Fruit fly (Drosophila melanogaster) whole organism, embryonic: ENCODE measurements around the gene Pka-C3.

ENCODE experiments used
- CG11247 ChIP-seq: fragments of 200-800 bp; sonication (Bioruptor generic); IDR thresholded peaks from 2 replicates; pipeline ENCODE4 v1.3.6; 2022; ENCODE audit warnings: missing biosample characterization, missing genetic modification characterization
- CG12071 ChIP-seq: fragments of 200-800 bp; sonication (Bioruptor generic); optimal IDR thresholded peaks from 3 replicates; lab custom pipeline; 2018; ENCODE audit warnings: missing biosample characterization, mild to moderate bottlenecking, missing genetic modification characterization
- CG12236 ChIP-seq: fragments of 200-800 bp; sonication (Bioruptor generic); optimal IDR thresholded peaks from 2 replicates; lab custom pipeline; 2016; ENCODE audit warnings: missing biosample characterization, missing genetic modification characterization
- CG16779 ChIP-seq: fragments of 200-800 bp; sonication (Bioruptor generic); IDR thresholded peaks from 2 replicates; pipeline ENCODE4 v1.3.6; 2022; ENCODE audit warnings: missing biosample characterization, missing genetic modification characterization
- CG17186 ChIP-seq: fragments of 200-800 bp; sonication (Bioruptor generic); optimal IDR thresholded peaks from 3 replicates; lab custom pipeline; 2017; ENCODE audit warnings: missing biosample characterization, missing genetic modification reagents, missing genetic modification characterization
- CG17568 ChIP-seq: fragments of 200-800 bp; sonication (Bioruptor generic); optimal IDR thresholded peaks from 2 replicates; lab custom pipeline; 2018; ENCODE audit warnings: missing biosample characterization, mild to moderate bottlenecking, missing genetic modification characterization, moderate library complexity
- CG2129 ChIP-seq: fragments of 200-800 bp; sonication (Bioruptor generic); IDR thresholded peaks from 2 replicates; pipeline ENCODE4 v1.3.6; 2022; ENCODE audit warnings: missing biosample characterization, missing genetic modification characterization; ENCODE audit not compliant: partially characterized antibody
- CG34376 ChIP-seq: fragments of 200-800 bp; sonication (Bioruptor generic); optimal IDR thresholded peaks from 2 replicates; lab custom pipeline; 2018; ENCODE audit warnings: missing biosample characterization, mild to moderate bottlenecking, missing genetic modification characterization
- CG4820 ChIP-seq: fragments of 200-800 bp; sonication (Bioruptor generic); optimal IDR thresholded peaks from 3 replicates; lab custom pipeline; 2016; ENCODE audit warnings: missing biosample characterization, missing genetic modification characterization
- CG5245 ChIP-seq: fragments of 200-800 bp; sonication (Bioruptor generic); optimal IDR thresholded peaks from 3 replicates; lab custom pipeline; 2016; ENCODE audit warnings: missing biosample characterization, missing genetic modification characterization
- CG6683 ChIP-seq: fragments of 200-800 bp; sonication (Bioruptor generic); optimal IDR thresholded peaks from 2 replicates; lab custom pipeline; 2017; ENCODE audit warnings: missing biosample characterization, mild to moderate bottlenecking, missing genetic modification characterization, missing genetic modification reagents
- CG6765 ChIP-seq: fragments of 200-800 bp; sonication (Bioruptor generic); optimal IDR thresholded peaks from 3 replicates; lab custom pipeline; 2017; ENCODE audit warnings: missing biosample characterization, mild to moderate bottlenecking, missing genetic modification characterization
- CG6813 ChIP-seq: fragments of 200-800 bp; sonication (Bioruptor generic); optimal IDR thresholded peaks from 2 replicates; lab custom pipeline; 2017; ENCODE audit warnings: missing biosample characterization, missing genetic modification characterization, mild to moderate bottlenecking, moderate library complexity, missing genetic modification reagents
- CG7271 ChIP-seq: fragments of 200-800 bp; sonication (Bioruptor generic); optimal IDR thresholded peaks from 2 replicates; lab custom pipeline; 2018; ENCODE audit warnings: missing biosample characterization, mild to moderate bottlenecking, missing genetic modification characterization, moderate library complexity
- CG7372 ChIP-seq: fragments of 200-800 bp; sonication (Bioruptor generic); IDR thresholded peaks from 2 replicates; pipeline ENCODE4 v1.3.6; 2022; ENCODE audit warnings: missing biosample characterization, missing genetic modification characterization
- CG8281 ChIP-seq: fragments of 200-800 bp; sonication (Bioruptor generic); optimal IDR thresholded peaks from 2 replicates; lab custom pipeline; 2018; ENCODE audit warnings: missing biosample characterization, mild to moderate bottlenecking, missing genetic modification characterization, moderate library complexity
- CG8478 ChIP-seq: fragments of >200 bp; optimal IDR thresholded peaks from 2 replicates; lab custom pipeline; 2018
- CoRest ChIP-seq: fragments of 200-800 bp; sonication (Bioruptor generic); optimal IDR thresholded peaks from 3 replicates; lab custom pipeline; 2018; ENCODE audit warnings: missing biosample characterization, mild to moderate bottlenecking, missing genetic modification characterization, moderate library complexity
- Dfd ChIP-seq, 2 experiments: fragments of >200 bp; optimal IDR thresholded peaks; 2 replicates each; lab custom pipeline; 2017; ENCODE audit warnings: missing biosample characterization in 2 of 2, missing genetic modification characterization in 2 of 2
- E2f1 ChIP-seq: fragments of 200-800 bp; sonication (Bioruptor generic); IDR thresholded peaks from 2 replicates; pipeline ENCODE4 v1.3.6; 2022; ENCODE audit warnings: missing biosample characterization, missing genetic modification characterization
- Elba2 ChIP-seq: fragments of 200-800 bp; sonication (Bioruptor generic); optimal IDR thresholded peaks from 3 replicates; lab custom pipeline; 2016; ENCODE audit warnings: missing biosample characterization, missing genetic modification characterization
- GATAe ChIP-seq: fragments of 200-800 bp; sonication (Bioruptor generic); conservative IDR thresholded peaks from 2 replicates; pipeline ENCODE4 v1.3.6; 2022; ENCODE audit warnings: missing biosample characterization, missing genetic modification characterization
- Hr39 ChIP-seq: fragments of >200 bp; optimal IDR thresholded peaks from 2 replicates; lab custom pipeline; 2017
- Med ChIP-seq: fragments of 200-800 bp; sonication (Bioruptor generic); peaks from one replicate; lab custom pipeline; 2016; ENCODE audit warnings: missing biosample characterization, missing genetic modification characterization, mild to moderate bottlenecking, inconsistent platforms, moderate library complexity
- PHDP ChIP-seq: fragments of 200-800 bp; sonication (Bioruptor generic); optimal IDR thresholded peaks from 3 replicates; lab custom pipeline; 2018; ENCODE audit warnings: missing biosample characterization, mild to moderate bottlenecking, missing genetic modification characterization, moderate library complexity
- Pdp1 ChIP-seq, 2 experiments: fragments of 200-800 bp; sonication (Bioruptor generic); optimal IDR thresholded peaks; 3 replicates each; lab custom pipeline; 2016; ENCODE audit warnings: missing biosample characterization in 2 of 2, missing genetic modification characterization in 2 of 2, mild to moderate bottlenecking in 1 of 2, moderate library complexity in 1 of 2
- Sox100B ChIP-seq: fragments of 200-800 bp; sonication (Bioruptor generic); optimal IDR thresholded peaks from 3 replicates; lab custom pipeline; 2018; ENCODE audit warnings: missing biosample characterization, mild to moderate bottlenecking, missing genetic modification characterization
- Tbp ChIP-seq: fragments of >200 bp; optimal IDR thresholded peaks from 2 replicates; lab custom pipeline; 2018; ENCODE audit warnings: missing biosample characterization, missing genetic modification characterization
- Xrp1 ChIP-seq: fragments of 200-800 bp; sonication (Bioruptor generic); IDR thresholded peaks from 2 replicates; pipeline ENCODE4 v1.3.6; 2022; ENCODE audit warnings: missing biosample characterization, missing genetic modification characterization
- ash1 ChIP-seq: fragments of 200-800 bp; sonication (Bioruptor generic); optimal IDR thresholded peaks from 2 replicates; lab custom pipeline; 2018; ENCODE audit warnings: missing biosample characterization, mild to moderate bottlenecking, missing genetic modification characterization
- bab2 ChIP-seq: fragments of 200-800 bp; sonication (Bioruptor generic); optimal IDR thresholded peaks from 2 replicates; lab custom pipeline; 2016; ENCODE audit warnings: missing biosample characterization, missing genetic modification characterization
- bigmax ChIP-seq: fragments of 200-800 bp; sonication (Bioruptor generic); optimal IDR thresholded peaks from 2 replicates; lab custom pipeline; 2018; ENCODE audit warnings: missing biosample characterization, mild to moderate bottlenecking, missing genetic modification characterization
- bowl ChIP-seq: fragments of 200-800 bp; sonication (Bioruptor generic); IDR thresholded peaks from 2 replicates; pipeline ENCODE4 v1.3.6; 2022; ENCODE audit warnings: missing biosample characterization, missing genetic modification characterization
- crol ChIP-seq: fragments of 200-800 bp; sonication (Bioruptor generic); IDR thresholded peaks from 2 replicates; pipeline ENCODE4 v1.3.6; 2022; ENCODE audit warnings: missing biosample characterization, missing genetic modification characterization
- dmrt11E ChIP-seq: fragments of 200-800 bp; sonication (Bioruptor generic); optimal IDR thresholded peaks from 3 replicates; lab custom pipeline; 2018; ENCODE audit warnings: missing biosample characterization, mild to moderate bottlenecking, missing genetic modification characterization, moderate library complexity
- dysf ChIP-seq: fragments of 200-800 bp; sonication (Bioruptor generic); IDR thresholded peaks from 3 replicates; pipeline ENCODE4 v1.3.6; 2022; ENCODE audit warnings: missing biosample characterization, missing genetic modification characterization
- esg ChIP-seq: fragments of 200-800 bp; sonication (Bioruptor generic); conservative IDR thresholded peaks from 2 replicates; pipeline ENCODE4 v1.3.6; 2022; ENCODE audit warnings: missing biosample characterization, missing genetic modification characterization
- exex ChIP-seq: fragments of 200-800 bp; sonication (Bioruptor generic); optimal IDR thresholded peaks from 4 replicates; lab custom pipeline; 2018; ENCODE audit warnings: missing biosample characterization, mild to moderate bottlenecking, missing genetic modification characterization, moderate library complexity
- fd64A ChIP-seq: fragments of 200-800 bp; sonication (Bioruptor generic); optimal IDR thresholded peaks from 3 replicates; lab custom pipeline; 2018; ENCODE audit warnings: missing biosample characterization, mild to moderate bottlenecking, missing genetic modification characterization
- fu2 ChIP-seq: fragments of 200-800 bp; sonication (Bioruptor generic); optimal IDR thresholded peaks from 2 replicates; lab custom pipeline; 2016; ENCODE audit warnings: missing biosample characterization, missing genetic modification characterization
- hth ChIP-seq: fragments of >200 bp; optimal IDR thresholded peaks from 2 replicates; lab custom pipeline; 2017; ENCODE audit warnings: inconsistent platforms
- mam ChIP-seq: fragments of 200-800 bp; sonication (Bioruptor generic); optimal IDR thresholded peaks from 3 replicates; lab custom pipeline; 2016; ENCODE audit warnings: missing biosample characterization, missing genetic modification characterization
- peb ChIP-seq: fragments of 200-800 bp; sonication (Bioruptor generic); IDR thresholded peaks from 2 replicates; pipeline ENCODE4 v1.3.6; 2022; ENCODE audit warnings: missing biosample characterization, missing genetic modification characterization
- pros ChIP-seq: fragments of 200-800 bp; sonication (Bioruptor generic); optimal IDR thresholded peaks from 3 replicates; lab custom pipeline; 2019; ENCODE audit warnings: missing biosample characterization, mild to moderate bottlenecking, missing genetic modification characterization, moderate library complexity
- psq ChIP-seq: fragments of 200-800 bp; sonication (Bioruptor generic); optimal IDR thresholded peaks from 2 replicates; lab custom pipeline; 2017; ENCODE audit warnings: missing biosample characterization, missing genetic modification characterization
- schlank ChIP-seq: fragments of 200-800 bp; sonication (Bioruptor generic); optimal IDR thresholded peaks from 2 replicates; lab custom pipeline; 2018; ENCODE audit warnings: missing biosample characterization, mild to moderate bottlenecking, missing genetic modification characterization
- scrt ChIP-seq: fragments of 200-800 bp; sonication (Bioruptor generic); optimal IDR thresholded peaks from 2 replicates; lab custom pipeline; 2018; ENCODE audit warnings: missing biosample characterization, mild to moderate bottlenecking, missing genetic modification characterization, moderate library complexity
- shn ChIP-seq: fragments of 200-800 bp; sonication (Bioruptor generic); optimal IDR thresholded peaks from 3 replicates; lab custom pipeline; 2016; ENCODE audit warnings: missing biosample characterization, missing genetic modification characterization
- sim ChIP-seq: fragments of 200-800 bp; sonication (Bioruptor generic); IDR thresholded peaks from 2 replicates; pipeline ENCODE4 v1.3.6; 2022; ENCODE audit warnings: missing biosample characterization, missing genetic modification characterization
- vfl ChIP-seq: fragments of 200-800 bp; sonication (Bioruptor generic); optimal IDR thresholded peaks from 2 replicates; lab custom pipeline; 2016; ENCODE audit warnings: missing biosample characterization, missing genetic modification characterization
- wek ChIP-seq: fragments of 200-800 bp; sonication (Bioruptor generic); optimal IDR thresholded peaks from 3 replicates; lab custom pipeline; 2018; ENCODE audit warnings: missing biosample characterization, mild to moderate bottlenecking, missing genetic modification characterization, moderate library complexity

Pka-C3 gene

DNA sequence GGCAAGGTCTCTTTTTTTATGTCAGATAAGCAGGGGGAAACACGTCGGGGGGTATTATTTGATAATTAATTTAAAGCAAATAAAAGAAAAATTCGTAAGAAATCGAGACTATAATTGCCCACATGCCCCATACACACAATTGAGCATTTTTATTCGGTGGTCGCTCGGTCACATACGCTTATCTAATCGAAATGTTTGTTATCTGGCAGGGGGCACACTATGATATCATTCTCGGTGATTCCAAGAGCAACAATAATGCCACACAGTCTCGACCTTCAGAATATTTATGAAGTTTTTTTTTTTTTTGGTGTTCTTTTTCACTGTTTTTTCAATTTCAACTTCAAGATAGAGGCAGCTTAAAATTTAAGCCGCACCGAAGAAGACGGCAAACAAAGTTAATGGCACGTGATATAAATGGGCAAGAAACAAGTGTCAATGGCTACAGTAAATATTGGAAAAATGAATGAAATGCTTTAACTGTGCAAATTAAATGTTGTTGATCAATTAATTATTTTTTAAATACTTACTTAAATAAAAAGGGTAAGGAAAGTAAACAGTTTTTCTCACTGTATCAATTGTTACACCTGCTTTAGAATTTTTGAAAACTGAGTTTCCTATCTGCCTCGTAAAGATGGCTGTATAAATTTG, 44.9 kb upstream of the Pka-C3 start (continued):
- peak; percentile 30 for TF ChIP-seq dmrt11E (tag; lab: Kevin White, UChicago)
- no peak for TF ChIP-seq bigmax (GFP tag; lab: Kevin White, UChicago)
- no peak for TF ChIP-seq Hr39 (lab: Kevin White, UChicago)
- TF ChIP-seq fd64A (GFP tag; lab: Kevin White, UChicago): no peak
- TF ChIP-seq mam (GFP tag; lab: Kevin White, UChicago): peak; percentile 3
- no peak for TF ChIP-seq CG12236 (GFP tag; lab: Kevin White, UChicago)
- TF ChIP-seq Elba2 (GFP tag; lab: Kevin White, UChicago): no peak
- TF ChIP-seq vfl (GFP tag; lab: Kevin White, UChicago): no peak
- TF ChIP-seq exex (tag; lab: Kevin White, UChicago): peak; percentile 97
- TF ChIP-seq CG34376: peak; percentile 83
- TF ChIP-seq CG17186 (GFP tag; lab: Kevin White, UChicago): no peak
- TF ChIP-seq CG6683 (GFP tag; lab: Kevin White, UChicago): peak; percentile 16
- TF ChIP-seq sim: no peak
- TF ChIP-seq CG7372 (GFP tag; lab: Robert Waterston, UW): no peak
- peak; percentile 59; the same call in 1 of the 2 replicates for TF ChIP-seq Xrp1 (GFP tag; lab: Robert Waterston, UW)
- peak; percentile 65 for TF ChIP-seq GATAe (GFP tag; lab: Robert Waterston, UW)
- TF ChIP-seq hth (lab: Kevin White, UChicago): no peak
- TF ChIP-seq E2f1 (GFP tag; lab: Robert Waterston, UW): peak; percentile 55
- TF ChIP-seq CG12071 (GFP tag; lab: Kevin White, UChicago): peak; percentile 14
- TF ChIP-seq CG6765 (GFP tag; lab: Kevin White, UChicago): peak; percentile 50
- TF ChIP-seq bowl (GFP tag; lab: Robert Waterston, UW): no peak
- no peak for TF ChIP-seq CG17568 (GFP tag; lab: Kevin White, UChicago)
- TF ChIP-seq esg (GFP tag; lab: Robert Waterston, UW): 0 out of 2 replicates have a peak, but pooled peaks have one; percentile 13
- TF ChIP-seq PHDP: peak; percentile 63
- TF ChIP-seq Pdp1 (GFP tag; optimal IDR thresholded peaks at IDR 0.05; lab: Kevin White, UChicago): peak in 1 of 2 experiments; percentile 41
- peak; percentile 73 for TF ChIP-seq Med
- TF ChIP-seq CG7271: no peak
- no peak for TF ChIP-seq Dfd (GFP tag; optimal IDR thresholded peaks at IDR 0.05; lab: Kevin White, UChicago)
- no peak for TF ChIP-seq wek (GFP tag; lab: Kevin White, UChicago)
- TF ChIP-seq CG2129 (GFP tag; lab: Robert Waterston, UW): no peak
- TF ChIP-seq dysf: peak; percentile 65; the same call in 1 of the 3 replicates
- TF ChIP-seq CG11247 (GFP tag; lab: Robert Waterston, UW): peak; percentile 54; the same call in 1 of the 2 replicates
- TF ChIP-seq CG8281: peak; percentile 46
- peak; percentile 36 for TF ChIP-seq scrt
- TF ChIP-seq fu2 (GFP tag; lab: Kevin White, UChicago): peak; percentile 10
- TF ChIP-seq CoRest (tag; lab: Kevin White, UChicago): peak; percentile 32
- no peak for TF ChIP-seq CG5245 (GFP tag; lab: Kevin White, UChicago)
- no peak for TF ChIP-seq CG16779 (GFP tag; lab: Robert Waterston, UW)
- no peak for TF ChIP-seq schlank
- no peak for TF ChIP-seq CG8478 (lab: Kevin White, UChicago)
- peak; percentile 50 for TF ChIP-seq bab2 (GFP tag; lab: Kevin White, UChicago)
- TF ChIP-seq CG4820: no peak
- TF ChIP-seq peb (GFP tag; lab: Robert Waterston, UW): no peak
- TF ChIP-seq CG6813: no peak
- peak; percentile 1 for TF ChIP-seq psq
- TF ChIP-seq crol (GFP tag; lab: Robert Waterston, UW): peak; percentile 50
- peak; percentile 30 for TF ChIP-seq Sox100B (GFP tag; lab: Kevin White, UChicago)
- no peak for TF ChIP-seq ash1 (GFP tag; lab: Kevin White, UChicago)
- TF ChIP-seq Tbp: no peak
- peak; percentile 47 for TF ChIP-seq pros
- no peak for TF ChIP-seq shn (GFP tag; lab: Kevin White, UChicago)
